Worm (Caenorhabditis elegans) whole organism, L4 larva: ENCODE data around the gene F47E1.4.

Experiments
- F26F4.8 ChIP-seq: fragments of 200-800 bp; sonication (Bioruptor generic); conservative IDR thresholded peaks from 2 replicates; pipeline ENCODE4 v1.3.6; 2022; ENCODE audit warnings: missing genetic modification characterization, missing compliant biosample characterization
- F37D6.2 ChIP-seq: sonication (generic microtip); optimal IDR thresholded peaks from 2 replicates; lab custom pipeline; 2016; ENCODE audit warnings: mild to moderate bottlenecking, missing genetic modification characterization, missing compliant biosample characterization
- F44E2.7 ChIP-seq: fragments of 200-800 bp; sonication (Bioruptor generic); IDR thresholded peaks from 2 replicates; pipeline ENCODE4 v2.1.2; 2022; ENCODE audit warnings: missing genetic modification characterization, missing compliant biosample characterization
- F49E8.2 ChIP-seq: sonication (generic microtip); optimal IDR thresholded peaks from 2 replicates; lab custom pipeline; 2016; ENCODE audit warnings: missing compliant biosample characterization, mild to moderate bottlenecking, missing genetic modification characterization, borderline replicate concordance
- R02D3.7 ChIP-seq: fragments of 150-350 bp; sonication (generic microtip); optimal IDR thresholded peaks from 3 replicates; lab custom pipeline; 2014; ENCODE audit warnings: missing biosample characterization, missing genetic modification characterization
- Y105C5A.15 ChIP-seq: fragments of 200-800 bp; sonication (Bioruptor generic); IDR thresholded peaks from 2 replicates; pipeline ENCODE4 v1.3.6; 2022; ENCODE audit warnings: missing genetic modification characterization, missing compliant biosample characterization
- ZK546.5 ChIP-seq, 2 experiments: sonication (generic microtip); optimal IDR thresholded peaks; 2 replicates each; lab custom pipeline; 2017; ENCODE audit warnings: missing biosample characterization in 2 of 2, missing genetic modification characterization in 2 of 2
- aha-1 ChIP-seq: fragments of 150-350 bp; peaks from one replicate; lab custom pipeline; 2014; ENCODE audit warnings: missing biosample characterization, missing genetic modification characterization
- aly-2 ChIP-seq: sonication (generic microtip); optimal IDR thresholded peaks from 2 replicates; lab custom pipeline; 2018; ENCODE audit warnings: missing biosample characterization, missing genetic modification characterization
- attf-4 ChIP-seq: sonication (generic microtip); optimal IDR thresholded peaks from 3 replicates; lab custom pipeline; 2017; ENCODE audit warnings: missing biosample characterization, missing genetic modification characterization
- ceh-20 ChIP-seq: fragments of 200-800 bp; sonication (Bioruptor generic); IDR thresholded peaks from 2 replicates; pipeline ENCODE4 v1.3.6; 2022; ENCODE audit warnings: missing genetic modification reagents, missing genetic modification characterization, missing compliant biosample characterization
- ceh-62 ChIP-seq: sonication (generic microtip); optimal IDR thresholded peaks from 2 replicates; lab custom pipeline; 2017; ENCODE audit warnings: missing biosample characterization, missing genetic modification characterization
- daf-16 ChIP-seq, 3 experiments: sonication (generic microtip); optimal IDR thresholded peaks; 2 replicates each; lab custom pipeline; 2016 to 2017; ENCODE audit warnings: missing genetic modification characterization in 3 of 3, missing genetic modification reagents in 3 of 3, mild to moderate bottlenecking in 2 of 3, missing compliant biosample characterization in 2 of 3, missing biosample characterization in 1 of 3, moderate library complexity in 1 of 3
- dmd-9 ChIP-seq: fragments of 200-800 bp; sonication (Bioruptor generic); IDR thresholded peaks from 2 replicates; pipeline ENCODE4 v1.3.6; 2022; ENCODE audit warnings: missing genetic modification reagents, missing genetic modification characterization, missing compliant biosample characterization
- dpl-1 ChIP-seq: fragments of 150-350 bp; optimal IDR thresholded peaks from 2 replicates; lab custom pipeline; 2014; ENCODE audit warnings: missing biosample characterization, missing genetic modification reagents, missing genetic modification characterization
- duxl-1 ChIP-seq: sonication (generic microtip); optimal IDR thresholded peaks from 2 replicates; lab custom pipeline; 2016; ENCODE audit warnings: mild to moderate bottlenecking, missing genetic modification characterization, moderate library complexity, missing compliant biosample characterization; ENCODE audit not compliant: poor library complexity
- dve-1 ChIP-seq: sonication (generic microtip); optimal IDR thresholded peaks from 2 replicates; lab custom pipeline; 2017; ENCODE audit warnings: antibody characterized with exemption, mild to moderate bottlenecking, missing genetic modification characterization, missing compliant biosample characterization; ENCODE audit not compliant: insufficient read depth
- egl-43 ChIP-seq: fragments of 200-800 bp; sonication (Bioruptor generic); IDR thresholded peaks from 2 replicates; pipeline ENCODE4 v1.3.6; 2022; ENCODE audit warnings: missing genetic modification reagents, missing genetic modification characterization, missing compliant biosample characterization
- fkh-10 ChIP-seq: fragments of 150-350 bp; optimal IDR thresholded peaks from 2 replicates; lab custom pipeline; 2014; ENCODE audit warnings: missing biosample characterization, missing genetic modification reagents, missing genetic modification characterization
- gei-8 ChIP-seq: fragments of 200-800 bp; sonication (Bioruptor generic); optimal IDR thresholded peaks from 2 replicates; lab custom pipeline; 2018; ENCODE audit warnings: mild to moderate bottlenecking, missing genetic modification characterization, missing compliant biosample characterization
- lim-7 ChIP-seq: fragments of 200-800 bp; sonication (Bioruptor generic); IDR thresholded peaks from 2 replicates; pipeline ENCODE4 v1.3.6; 2022; ENCODE audit warnings: missing genetic modification characterization, missing compliant biosample characterization
- lin-1 ChIP-seq: fragments of 200-800 bp; sonication (Bioruptor generic); IDR thresholded peaks from 2 replicates; pipeline ENCODE4 v1.3.6; 2022; ENCODE audit warnings: missing genetic modification reagents, missing genetic modification characterization, missing compliant biosample characterization
- lin-15B ChIP-seq: fragments of 150-350 bp; sonication (generic microtip); optimal IDR thresholded peaks from 3 replicates; lab custom pipeline; 2014; ENCODE audit warnings: missing biosample characterization, missing genetic modification characterization
- lin-29 ChIP-seq: fragments of 200-800 bp; sonication (Bioruptor generic); IDR thresholded peaks from 2 replicates; pipeline ENCODE4 v1.3.6; 2022; ENCODE audit warnings: missing genetic modification reagents, missing genetic modification characterization, missing compliant biosample characterization
- mxl-2 ChIP-seq: fragments of 200-800 bp; sonication (Bioruptor generic); conservative IDR thresholded peaks from 2 replicates; pipeline ENCODE4 v1.3.6; 2022; ENCODE audit warnings: missing genetic modification reagents, missing genetic modification characterization, missing compliant biosample characterization
- mxl-3 ChIP-seq: fragments of 200-800 bp; sonication (Bioruptor generic); optimal IDR thresholded peaks from 2 replicates; lab custom pipeline; 2018; ENCODE audit warnings: mild to moderate bottlenecking, missing genetic modification characterization, missing compliant biosample characterization
- nhr-11 ChIP-seq: fragments of 150-350 bp; optimal IDR thresholded peaks from 2 replicates; lab custom pipeline; 2014; ENCODE audit warnings: missing biosample characterization, missing genetic modification characterization
- nhr-25 ChIP-seq: sonication (generic microtip); optimal IDR thresholded peaks from 2 replicates; lab custom pipeline; 2017; ENCODE audit warnings: missing genetic modification characterization, mild to moderate bottlenecking, missing compliant biosample characterization, antibody characterized with exemption, moderate library complexity, borderline replicate concordance; ENCODE audit not compliant: insufficient read depth
- nhr-6 ChIP-seq: fragments of 150-350 bp; optimal IDR thresholded peaks from 2 replicates; lab custom pipeline; 2014; ENCODE audit warnings: missing biosample characterization, missing genetic modification characterization
- rbr-2 ChIP-seq: sonication (generic microtip); optimal IDR thresholded peaks from 2 replicates; lab custom pipeline; 2016; ENCODE audit warnings: missing genotype, missing genetic modification characterization, missing compliant biosample characterization
- set-16 ChIP-seq: fragments of 200-800 bp; sonication (Bioruptor generic); IDR thresholded peaks from 2 replicates; pipeline ENCODE4 v1.3.6; 2022; ENCODE audit warnings: missing genetic modification reagents, missing genetic modification characterization, missing compliant biosample characterization
- tra-1 ChIP-seq: fragments of 200-800 bp; sonication (Bioruptor generic); IDR thresholded peaks from 2 replicates; pipeline ENCODE4 v1.3.6; 2022; ENCODE audit warnings: missing genetic modification reagents, missing genetic modification characterization, missing compliant biosample characterization
- unc-130 ChIP-seq: sonication (generic microtip); optimal IDR thresholded peaks from 2 replicates; lab custom pipeline; 2016; ENCODE audit warnings: missing genetic modification reagents, missing genetic modification characterization, missing compliant biosample characterization
- unc-62 ChIP-seq, 3 experiments: fragments of 150-350 bp in 1 of 3; sonication (generic microtip); optimal IDR thresholded peaks in 2 of 3; peaks in 1 of 3; 1 replicate in 1 of 3; 2 replicates in 2 of 3; lab custom pipeline; 2014 to 2017; ENCODE audit warnings: missing biosample characterization in 3 of 3, missing genetic modification characterization in 3 of 3, missing genetic modification reagents in 3 of 3, missing genotype in 1 of 3
- vab-7 ChIP-seq: fragments of 200-800 bp; sonication (Bioruptor generic); IDR thresholded peaks from 2 replicates; pipeline ENCODE4 v1.3.6; 2022; ENCODE audit warnings: missing genetic modification reagents, missing genetic modification characterization, missing compliant biosample characterization
- ztf-7 ChIP-seq: fragments of 150-350 bp; optimal IDR thresholded peaks from 2 replicates; lab custom pipeline; 2014; ENCODE audit warnings: missing biosample characterization, missing genetic modification characterization

F47E1.4 gene

DNA sequence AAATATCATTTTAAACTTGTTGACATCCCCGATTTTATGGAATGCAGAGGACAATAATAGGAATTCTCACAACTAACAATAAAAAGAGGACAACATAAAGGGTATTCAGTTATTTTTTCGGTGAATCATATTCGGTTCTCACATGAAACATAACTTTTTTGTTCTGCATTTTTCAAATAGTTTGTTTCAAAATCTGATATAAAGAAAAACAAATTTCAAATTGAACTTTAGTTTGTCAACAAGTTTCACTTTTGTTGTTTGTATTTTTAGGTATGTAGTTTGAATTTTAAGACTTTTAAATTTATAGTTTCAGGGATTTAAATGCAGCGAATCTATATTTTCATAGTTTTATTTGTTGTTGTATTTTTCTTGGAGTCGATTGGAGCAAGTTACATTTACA lies at the start of gene F47E1.4:
Gene F47E1.4 (plus strand): TSS at position 301 of the 400 bp plus-strand sequence.
- TF ChIP-seq F26F4.8 (GFP tag; lab: Robert Waterston, UW) (no peak), aha-1 (tag; lab: Kevin White, UChicago) (peak; percentile 52)

DNA sequence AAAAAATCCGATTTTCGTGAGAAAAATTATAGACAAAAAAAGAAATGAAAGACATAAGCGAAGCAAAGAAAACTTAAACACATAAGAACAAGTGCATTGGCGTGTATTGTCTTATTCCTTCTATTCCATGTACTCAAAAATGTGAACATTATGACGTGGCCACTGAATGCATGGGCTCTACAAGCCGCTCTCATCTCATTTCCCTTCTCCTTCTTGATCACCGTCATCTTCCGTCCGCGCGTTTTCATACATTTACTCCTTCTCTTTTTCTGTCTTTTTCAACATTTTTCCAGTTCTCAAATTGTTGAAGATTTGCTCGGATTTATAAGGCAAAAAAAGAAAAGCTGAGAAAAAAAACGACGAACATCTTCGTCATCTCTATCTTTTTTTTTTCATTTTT lies 48.2 kb upstream of the F47E1.4 start:
- TF ChIP-seq fkh-10 (peak; percentile 81), lin-1 (GFP tag; lab: Robert Waterston, UW) (no peak)

DNA sequence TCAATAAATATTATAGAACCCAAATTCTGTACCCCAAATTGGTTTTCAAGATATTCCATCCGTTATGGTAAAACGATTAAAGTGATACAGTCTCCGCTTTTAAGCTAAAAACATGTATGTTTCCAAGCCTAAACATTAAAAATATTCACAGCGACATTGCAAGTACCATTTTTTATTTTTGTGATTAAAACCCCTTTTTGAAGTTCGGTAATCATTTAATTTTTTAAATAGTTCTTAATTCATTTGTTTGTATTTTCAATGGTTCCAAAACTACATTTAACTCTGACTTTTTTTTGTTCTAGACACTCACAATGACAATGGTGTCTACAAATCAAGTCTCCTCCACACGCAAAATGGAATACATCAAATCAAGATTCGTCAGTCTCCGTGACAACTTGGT lies 47.2 kb upstream of the F47E1.4 start, which contains the start of gene T25B6.4:
Gene T25B6.4 (plus strand): TSS at position 301 of the 400 bp plus-strand sequence.
- TF ChIP-seq F49E8.2 (tag; lab: Kevin White, UChicago) (no peak), lin-29 (GFP tag; lab: Robert Waterston, UW) (no peak), ztf-7 (tag; lab: Kevin White, UChicago) (no peak), nhr-11 (no peak), unc-62 (GFP tag; optimal IDR thresholded peaks at IDR 0.05 in 1 of 2; lab: Kevin White, UChicago) (no peak), unc-62 (tag; optimal IDR thresholded peaks at IDR 0.05; lab: Kevin White, UChicago) (no peak), ceh-20 (GFP tag; lab: Robert Waterston, UW) (no peak), egl-43 (no peak), ceh-62 (tag; lab: Kevin White, UChicago) (no peak), ZK546.5 (tag; optimal IDR thresholded peaks at IDR 0.05; lab: Kevin White, UChicago) (no peak), F44E2.7 (no peak), duxl-1 (tag; lab: Kevin White, UChicago) (no peak), lin-15B (no peak), F26F4.8 (GFP tag; lab: Robert Waterston, UW) (no peak), dpl-1 (GFP tag; lab: Kevin White, UChicago) (no peak), mxl-3 (no peak), gei-8 (no peak), vab-7 (no peak), nhr-25 (tag; lab: Kevin White, UChicago) (no peak)

DNA sequence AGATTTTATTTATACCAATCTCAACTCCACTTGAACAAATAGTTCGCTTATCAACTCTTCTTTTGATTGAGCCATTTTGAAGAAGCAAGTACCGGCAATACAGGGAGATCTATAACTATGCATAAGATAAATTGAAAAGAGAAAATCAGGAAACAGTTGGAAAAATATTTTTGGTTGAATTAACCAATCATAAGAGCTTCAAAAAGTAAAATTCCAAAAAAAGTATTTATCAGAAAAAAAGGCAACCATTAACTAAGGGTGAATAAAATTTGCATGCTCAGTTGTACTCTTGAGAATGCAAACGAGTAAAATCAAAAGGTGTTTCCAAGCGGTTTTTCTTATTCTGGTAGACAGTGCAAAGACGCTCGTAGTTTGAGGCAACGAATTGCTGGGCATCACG lies 41.0 kb upstream of the F47E1.4 start, which contains the start of gene T25B6.5:
Gene T25B6.5 (minus strand): TSS at position 101 of the 400 bp plus-strand sequence.
- no peak for TF ChIP-seq set-16 (GFP tag; lab: Robert Waterston, UW)
- TF ChIP-seq lin-1 (GFP tag; lab: Robert Waterston, UW): no peak
- no peak for TF ChIP-seq rbr-2
- TF ChIP-seq unc-130 (GFP tag; lab: Kevin White, UChicago): no peak
- no peak for TF ChIP-seq aly-2 (tag; lab: Kevin White, UChicago)

DNA sequence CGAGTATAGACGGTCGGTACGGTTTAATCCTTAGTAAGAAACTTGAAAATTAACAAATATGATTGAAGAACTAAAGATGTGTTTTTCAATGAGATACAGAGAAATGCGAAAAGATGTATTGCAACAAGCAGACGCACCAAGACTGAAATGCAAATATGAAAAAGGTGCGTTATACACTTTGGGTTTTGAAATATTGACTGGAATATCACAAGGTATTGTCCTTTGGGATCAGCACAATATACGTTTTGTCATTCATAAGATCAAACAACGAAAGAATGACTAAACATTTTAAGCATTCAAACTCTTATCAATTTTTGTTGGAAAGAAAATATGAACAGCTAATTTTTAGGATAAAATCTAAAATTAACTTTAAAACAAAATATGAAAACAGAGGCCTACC lies 39.8 kb upstream of the F47E1.4 start, which contains the start of gene T25B6.6:
Gene T25B6.6 (minus strand): TSS at position 101 of the 400 bp plus-strand sequence.
- TF ChIP-seq dve-1 (tag; lab: Kevin White, UChicago): no peak
- TF ChIP-seq R02D3.7 (tag; lab: Kevin White, UChicago): no peak
- TF ChIP-seq F37D6.2 (tag; lab: Kevin White, UChicago): no peak

DNA sequence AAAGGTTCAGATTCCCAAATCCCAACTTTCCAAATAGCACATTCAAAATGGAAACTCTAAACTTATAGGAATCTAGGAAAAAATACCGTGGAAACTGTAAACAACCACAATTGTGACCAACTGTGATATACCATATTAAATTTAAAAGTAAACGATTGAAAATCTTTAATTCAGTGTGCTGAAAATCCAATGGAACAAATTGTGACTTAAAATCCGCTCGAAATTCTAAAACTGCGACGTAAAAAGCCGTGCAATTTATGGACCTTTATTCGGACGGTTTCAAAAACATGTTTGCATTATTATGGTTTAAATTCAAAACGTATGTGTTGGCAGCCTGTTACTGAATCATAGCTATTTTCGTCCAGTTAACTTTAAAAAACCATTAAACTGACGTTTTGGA lies 38.8 kb upstream of the F47E1.4 start:
- TF ChIP-seq unc-62 (GFP tag; optimal IDR thresholded peaks at IDR 0.05 in 1 of 2; lab: Kevin White, UChicago) (peak in 1 of 2 experiments; percentile 95), unc-62 (tag; optimal IDR thresholded peaks at IDR 0.05; lab: Kevin White, UChicago) (no peak), mxl-3 (no peak), rbr-2 (no peak), vab-7 (no peak)

DNA sequence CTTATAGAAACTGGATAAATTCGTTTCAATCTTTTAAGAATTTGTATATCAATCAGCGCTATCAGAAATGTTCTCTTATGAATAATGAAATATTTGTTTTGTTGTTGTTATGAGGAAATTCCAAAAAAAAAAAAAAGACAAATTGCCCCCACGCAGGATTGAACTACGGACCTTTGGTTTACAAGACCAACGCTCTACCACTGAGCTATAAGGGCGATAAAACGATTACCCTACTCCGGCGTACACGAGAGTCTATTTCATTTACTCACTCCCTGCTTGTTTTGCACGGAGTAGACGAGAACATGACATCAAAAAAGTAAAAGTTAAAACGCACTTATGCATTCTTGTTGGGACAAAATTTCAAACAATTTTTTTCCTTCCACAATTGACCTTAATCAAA lies 38.4 kb upstream of the F47E1.4 start:
- peak; percentile 71 for TF ChIP-seq F49E8.2 (tag; lab: Kevin White, UChicago)
- TF ChIP-seq lim-7 (GFP tag; lab: Robert Waterston, UW): no peak; the same call in none of the 2 replicates
- TF ChIP-seq daf-16 (GFP tag; optimal IDR thresholded peaks at IDR 0.05; lab: Kevin White, UChicago): peak; percentile 27 to 84
- TF ChIP-seq daf-16 (tag; optimal IDR thresholded peaks at IDR 0.05; lab: Kevin White, UChicago): peak; percentile 60
- no peak for TF ChIP-seq mxl-3
- peak; percentile 56 for TF ChIP-seq rbr-2
- TF ChIP-seq fkh-10: no peak
- no peak for TF ChIP-seq Y105C5A.15 (GFP tag; lab: Robert Waterston, UW)
- 0 out of 2 replicates have a peak, but pooled peaks have one; percentile 34 for TF ChIP-seq dmd-9
- no peak; the same call in 1 of the 2 replicates for TF ChIP-seq mxl-2 (GFP tag; lab: Robert Waterston, UW)
- TF ChIP-seq attf-4 (tag; lab: Kevin White, UChicago): no peak
- TF ChIP-seq egl-43: no peak
- TF ChIP-seq set-16 (GFP tag; lab: Robert Waterston, UW): no peak
- TF ChIP-seq unc-62 (GFP tag; optimal IDR thresholded peaks at IDR 0.05 in 1 of 2; lab: Kevin White, UChicago): no peak
- no peak for TF ChIP-seq unc-62 (tag; optimal IDR thresholded peaks at IDR 0.05; lab: Kevin White, UChicago)
- peak; percentile 8 for TF ChIP-seq nhr-6 (tag; lab: Kevin White, UChicago)
- no peak for TF ChIP-seq nhr-11
- TF ChIP-seq tra-1 (GFP tag; lab: Robert Waterston, UW): peak; percentile 90
- peak; percentile 21 for TF ChIP-seq unc-130 (GFP tag; lab: Kevin White, UChicago)
- TF ChIP-seq F37D6.2 (tag; lab: Kevin White, UChicago): peak; percentile 4
